Worm (Caenorhabditis elegans) whole organism, late embryonic: ENCODE measurements around the gene stc-1.

Experiments
- F13H6.1 ChIP-seq: sonication (generic microtip); optimal IDR thresholded peaks from 2 replicates; lab custom pipeline; 2016; ENCODE audit warnings: missing genetic modification characterization, missing compliant biosample characterization
- ceh-45 ChIP-seq: fragments of 200-800 bp; sonication (Bioruptor generic); IDR thresholded peaks from 2 replicates; pipeline ENCODE4 v1.3.6; 2022; ENCODE audit warnings: missing genetic modification reagents, missing genetic modification characterization, missing compliant biosample characterization
- dmd-4 ChIP-seq: sonication (generic microtip); optimal IDR thresholded peaks from 2 replicates; lab custom pipeline; 2016; ENCODE audit warnings: borderline replicate concordance, missing genetic modification characterization, missing compliant biosample characterization
- ets-4 ChIP-seq: sonication (generic microtip); optimal IDR thresholded peaks from 2 replicates; lab custom pipeline; 2016; ENCODE audit warnings: missing genetic modification characterization, missing compliant biosample characterization
- fkh-10 ChIP-seq: fragments of 150-350 bp; optimal IDR thresholded peaks from 2 replicates; lab custom pipeline; 2014; ENCODE audit warnings: missing biosample characterization, missing genetic modification reagents, missing genetic modification characterization
- nhr-11 ChIP-seq: fragments of 150-350 bp; optimal IDR thresholded peaks from 2 replicates; lab custom pipeline; 2014; ENCODE audit warnings: missing biosample characterization, missing genetic modification characterization
- pag-3 ChIP-seq: sonication (generic microtip); optimal IDR thresholded peaks from 2 replicates; lab custom pipeline; 2016; ENCODE audit warnings: missing compliant biosample characterization, missing genetic modification characterization, borderline replicate concordance
- pax-1 ChIP-seq: fragments of 150-350 bp; optimal IDR thresholded peaks from 2 replicates; lab custom pipeline; 2014; ENCODE audit warnings: missing biosample characterization, missing genetic modification characterization
- ref-2 ChIP-seq: sonication (generic microtip); optimal IDR thresholded peaks from 2 replicates; lab custom pipeline; 2016; ENCODE audit warnings: missing genetic modification characterization, missing compliant biosample characterization
- sox-2 ChIP-seq: fragments of 200-800 bp; sonication (Bioruptor generic); IDR thresholded peaks from 2 replicates; pipeline ENCODE4 v1.3.6; 2022; ENCODE audit warnings: missing genetic modification reagents, missing genetic modification characterization, missing compliant biosample characterization

- TF ChIP-seq ref-2 (no peak), nhr-11 (tag; lab: Kevin White, UChicago) (no peak), pag-3 (tag; lab: Kevin White, UChicago) (no peak), fkh-10 (GFP tag; lab: Kevin White, UChicago) (no peak), sox-2 (GFP tag; lab: Robert Waterston, UW) (no peak), F13H6.1 (tag; lab: Kevin White, UChicago) (no peak), ets-4 (tag; lab: Kevin White, UChicago) (no peak), ceh-45 (GFP tag; lab: Robert Waterston, UW) (no peak), dmd-4 (tag; lab: Kevin White, UChicago) (no peak), pax-1 (no peak)
Observed at ce11 chrII:8590684-8591083, 24.7 kb upstream of the stc-1 start, which contains the start of gene aptf-4.
